Worm (Caenorhabditis elegans) whole organism, late embryonic: ENCODE measurements around the gene dach-1.

Source experiments
- ceh-45 ChIP-seq: fragments of 200-800 bp; sonication (Bioruptor generic); IDR thresholded peaks from 2 replicates; pipeline ENCODE4 v1.3.6; 2022; ENCODE audit warnings: missing genetic modification reagents, missing genetic modification characterization, missing compliant biosample characterization
- fkh-10 ChIP-seq: fragments of 150-350 bp; optimal IDR thresholded peaks from 2 replicates; lab custom pipeline; 2014; ENCODE audit warnings: missing biosample characterization, missing genetic modification reagents, missing genetic modification characterization
- rnt-1 ChIP-seq: sonication (generic microtip); optimal IDR thresholded peaks from 2 replicates; lab custom pipeline; 2016; ENCODE audit warnings: missing genetic modification characterization, missing compliant biosample characterization
- syd-9 ChIP-seq: sonication (generic microtip); optimal IDR thresholded peaks from 2 replicates; lab custom pipeline; 2016; ENCODE audit warnings: mild to moderate bottlenecking, missing genetic modification characterization, moderate library complexity, missing compliant biosample characterization

ce11 chrV:3963715-3964114 lies 13.9 kb downstream of the dach-1 start, which contains the start of gene cyp-34A7:
- TF ChIP-seq fkh-10 (GFP tag; lab: Kevin White, UChicago) = no peak
- no peak for TF ChIP-seq rnt-1 (tag; lab: Kevin White, UChicago)
- no peak for TF ChIP-seq syd-9 (tag; lab: Kevin White, UChicago)
- TF ChIP-seq ceh-45 (GFP tag; lab: Robert Waterston, UW) = no peak
